Worm (Caenorhabditis elegans) whole organism, early embryonic: ENCODE results near the gene frpr-14.

ENCODE experiments used
- B0310.2 ChIP-seq: sonication (generic microtip); optimal IDR thresholded peaks from 2 replicates; lab custom pipeline; 2016; ENCODE audit warnings: mild to moderate bottlenecking, missing genetic modification characterization, missing compliant biosample characterization
- F13C5.2 ChIP-seq: sonication (generic microtip); optimal IDR thresholded peaks from 2 replicates; lab custom pipeline; 2017; ENCODE audit warnings: mild to moderate bottlenecking, missing genetic modification characterization, inconsistent platforms, missing compliant biosample characterization
- aly-1 ChIP-seq: sonication (generic microtip); optimal IDR thresholded peaks from 2 replicates; lab custom pipeline; 2016; ENCODE audit warnings: missing genetic modification characterization, missing compliant biosample characterization
- ama-1 ChIP-seq: fragments of 150-350 bp; optimal IDR thresholded peaks from 2 replicates; lab custom pipeline; 2014
- ceh-13 ChIP-seq: fragments of 200-800 bp; sonication (Bioruptor generic); optimal IDR thresholded peaks from 2 replicates; lab custom pipeline; 2018; ENCODE audit warnings: mild to moderate bottlenecking, missing genetic modification characterization, missing compliant biosample characterization
- ceh-36 ChIP-seq: sonication (generic microtip); optimal IDR thresholded peaks from 2 replicates; lab custom pipeline; 2016; ENCODE audit warnings: missing genetic modification characterization, inconsistent platforms, missing compliant biosample characterization
- ets-7 ChIP-seq: sonication (generic microtip); optimal IDR thresholded peaks from 2 replicates; lab custom pipeline; 2016; ENCODE audit warnings: missing genotype, missing genetic modification characterization, missing compliant biosample characterization
- flt-1 ChIP-seq: fragments of 200-800 bp; sonication (Bioruptor generic); IDR thresholded peaks from 2 replicates; pipeline ENCODE4 v1.3.6; 2022; ENCODE audit warnings: missing genetic modification characterization, missing compliant biosample characterization
- hmbx-1 ChIP-seq: sonication (generic microtip); optimal IDR thresholded peaks from 2 replicates; lab custom pipeline; 2016; ENCODE audit warnings: mild to moderate bottlenecking, missing genetic modification characterization, missing compliant biosample characterization
- hmg-4 ChIP-seq: fragments of 200-800 bp; sonication (Bioruptor generic); optimal IDR thresholded peaks from 2 replicates; lab custom pipeline; 2018; ENCODE audit warnings: mild to moderate bottlenecking, missing genetic modification characterization, missing compliant biosample characterization
- hnd-1 ChIP-seq: sonication (generic microtip); optimal IDR thresholded peaks from 2 replicates; lab custom pipeline; 2016; ENCODE audit warnings: missing genetic modification characterization, missing compliant biosample characterization
- pes-1 ChIP-seq: fragments of 200-800 bp; sonication (Bioruptor generic); IDR thresholded peaks from 2 replicates; pipeline ENCODE4 v1.3.6; 2022; ENCODE audit warnings: missing genetic modification reagents, missing genetic modification characterization, missing compliant biosample characterization
- scrt-1 ChIP-seq: fragments of 200-800 bp; sonication (Bioruptor generic); IDR thresholded peaks from 2 replicates; pipeline ENCODE4 v1.3.6; 2022; ENCODE audit warnings: missing genetic modification characterization, missing compliant biosample characterization
- sea-1 ChIP-seq: fragments of 200-800 bp; sonication (Bioruptor generic); conservative IDR thresholded peaks from 2 replicates; pipeline ENCODE4 v1.3.6; 2022; ENCODE audit warnings: missing genetic modification characterization, missing compliant biosample characterization
- tbx-11 ChIP-seq: fragments of 200-800 bp; sonication (Bioruptor generic); IDR thresholded peaks from 2 replicates; pipeline ENCODE4 v1.3.6; 2022; ENCODE audit warnings: missing genetic modification characterization, missing compliant biosample characterization
- tbx-37 ChIP-seq: fragments of 200-800 bp; sonication (Bioruptor generic); conservative IDR thresholded peaks from 2 replicates; pipeline ENCODE4 v1.3.6; 2022; ENCODE audit warnings: missing genetic modification reagents, missing genetic modification characterization, missing compliant biosample characterization
- tra-4 ChIP-seq: sonication (generic microtip); optimal IDR thresholded peaks from 2 replicates; lab custom pipeline; 2017; ENCODE audit warnings: missing genetic modification characterization, missing compliant biosample characterization

frpr-14 gene

DNA sequence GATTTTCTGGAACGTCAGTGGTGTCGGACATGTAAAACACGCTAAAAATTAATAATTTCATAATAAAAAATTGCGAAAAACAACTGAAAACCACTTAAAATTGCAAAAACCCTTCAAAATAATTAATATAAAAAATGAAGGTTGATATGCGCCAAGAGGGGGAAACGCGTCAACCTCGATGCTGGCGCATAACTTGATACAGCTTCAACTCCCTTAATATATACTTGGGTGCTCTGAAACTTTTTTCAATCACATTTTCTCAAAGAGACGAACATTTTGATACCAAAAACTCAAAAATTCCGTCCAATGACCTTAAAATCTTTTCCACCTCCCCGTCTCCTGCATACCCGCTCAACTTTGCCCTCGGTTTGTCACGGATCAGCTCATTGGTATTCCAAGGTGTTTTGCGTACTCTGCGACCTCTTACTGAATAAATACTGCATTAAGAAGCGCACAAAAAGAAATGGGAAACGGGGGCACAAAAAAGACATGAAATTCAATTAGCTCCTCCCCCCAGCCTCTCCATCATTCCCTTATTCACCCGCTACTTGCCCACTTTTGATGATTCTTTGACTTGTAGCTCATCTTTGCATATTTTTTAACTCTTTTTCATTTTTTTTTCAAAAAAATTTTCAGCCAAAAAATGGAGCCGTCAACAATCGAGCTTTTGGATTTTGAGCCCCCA, at the start of gene frpr-14, which contains the start of gene K07E8.7:
Gene frpr-14 (plus strand): TSS at position 635 of the 685 bp plus-strand sequence.
Gene K07E8.7 (minus strand): TSS at position 47 of the 685 bp plus-strand sequence.
- TF ChIP-seq F13C5.2 (peak; percentile 34), tbx-37 (GFP tag; lab: Robert Waterston, UW) (no peak)

DNA sequence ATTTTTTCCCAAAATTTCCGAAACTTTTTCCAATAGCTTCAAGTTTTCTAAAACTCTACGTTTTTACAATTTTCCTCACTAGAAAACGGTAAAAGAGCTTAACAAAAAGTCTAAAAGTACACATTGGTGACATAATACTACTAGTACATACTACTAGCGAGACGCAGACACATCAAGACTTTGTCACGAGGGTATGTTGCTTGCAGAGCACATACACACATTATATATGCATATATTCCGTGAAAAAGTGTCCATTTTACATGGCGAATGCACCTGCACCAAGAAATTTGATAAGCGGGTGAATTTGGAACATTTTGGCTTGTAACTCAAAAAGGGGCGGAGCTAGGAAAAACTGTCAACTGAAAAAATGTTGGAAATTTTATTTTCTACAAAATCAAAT, 49.5 kb upstream of the frpr-14 start:
- no peak for TF ChIP-seq hmbx-1 (tag; lab: Kevin White, UChicago)
- no peak for TF ChIP-seq tra-4 (tag; lab: Kevin White, UChicago)
- TF ChIP-seq aly-1 (tag; lab: Kevin White, UChicago), result no peak
- no peak for TF ChIP-seq flt-1 (GFP tag; lab: Robert Waterston, UW)
- TF ChIP-seq hmg-4, result no peak
- TF ChIP-seq pes-1 (GFP tag; lab: Robert Waterston, UW), result no peak
- no peak for TF ChIP-seq scrt-1 (GFP tag; lab: Robert Waterston, UW)
- TF ChIP-seq hnd-1 (tag; lab: Kevin White, UChicago), result no peak
- no peak for TF ChIP-seq tbx-11 (GFP tag; lab: Robert Waterston, UW)
- no peak for TF ChIP-seq F13C5.2
- no peak for TF ChIP-seq tbx-37 (GFP tag; lab: Robert Waterston, UW)
- TF ChIP-seq sea-1, result no peak

DNA sequence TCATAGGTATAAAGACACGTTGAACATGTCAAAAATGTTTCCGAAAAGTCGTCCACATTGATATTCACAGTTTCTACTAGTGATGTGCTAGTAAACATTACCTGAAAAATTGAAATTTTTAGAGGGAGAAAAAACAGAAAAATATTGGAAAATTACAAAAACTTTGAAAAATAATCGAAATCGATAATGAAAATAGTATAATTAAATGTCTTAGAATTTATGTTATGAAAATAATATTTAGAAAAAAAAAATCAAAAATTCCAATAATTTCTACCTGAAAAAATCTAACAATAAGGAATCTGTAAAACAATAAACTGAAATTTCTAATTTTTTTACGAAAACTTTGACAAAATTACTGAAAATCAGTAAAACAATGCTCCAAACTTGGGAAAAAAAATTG, 48.7 kb upstream of the frpr-14 start, which contains the start of gene nhl-3:
Gene nhl-3 (minus strand): TSS at position 101 of the 400 bp plus-strand sequence.
- TF ChIP-seq F13C5.2 (no peak), tbx-37 (GFP tag; lab: Robert Waterston, UW) (no peak), tbx-11 (GFP tag; lab: Robert Waterston, UW) (no peak), B0310.2 (tag; lab: Kevin White, UChicago) (no peak), ceh-13 (GFP tag; lab: Kevin White, UChicago) (no peak), pes-1 (GFP tag; lab: Robert Waterston, UW) (no peak), sea-1 (no peak), ceh-36 (tag; lab: Kevin White, UChicago) (no peak), hmbx-1 (tag; lab: Kevin White, UChicago) (no peak), scrt-1 (GFP tag; lab: Robert Waterston, UW) (no peak), ets-7 (tag; lab: Kevin White, UChicago) (no peak), tra-4 (tag; lab: Kevin White, UChicago) (no peak), hnd-1 (tag; lab: Kevin White, UChicago) (no peak), aly-1 (tag; lab: Kevin White, UChicago) (no peak), ama-1 (lab: Kevin White, UChicago) (no peak), hmg-4 (no peak), flt-1 (GFP tag; lab: Robert Waterston, UW) (no peak)

DNA sequence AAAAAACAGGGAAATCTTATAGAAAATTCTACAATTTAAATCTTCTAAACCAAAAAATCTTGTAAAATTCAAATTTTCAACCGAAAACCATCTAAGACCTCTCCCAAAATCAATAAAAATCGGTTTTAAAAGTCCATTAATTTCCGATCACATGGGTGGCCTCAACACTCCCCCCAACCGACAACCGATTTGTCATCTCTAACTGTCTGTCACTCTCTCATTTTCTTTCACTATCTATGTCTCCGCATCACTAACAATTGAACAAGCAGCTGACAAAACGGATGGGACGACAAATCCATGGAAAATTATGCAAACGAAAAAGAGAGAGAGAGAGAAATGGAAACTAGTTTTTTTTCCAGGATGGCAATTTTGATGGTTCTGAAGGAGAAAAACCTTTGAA, 47.8 kb upstream of the frpr-14 start:
- TF ChIP-seq aly-1 (tag; lab: Kevin White, UChicago) (no peak), pes-1 (GFP tag; lab: Robert Waterston, UW) (no peak), hmbx-1 (tag; lab: Kevin White, UChicago) (no peak), B0310.2 (tag; lab: Kevin White, UChicago) (no peak), tra-4 (tag; lab: Kevin White, UChicago) (no peak), ceh-36 (tag; lab: Kevin White, UChicago) (no peak), hnd-1 (tag; lab: Kevin White, UChicago) (no peak), scrt-1 (GFP tag; lab: Robert Waterston, UW) (no peak)

DNA sequence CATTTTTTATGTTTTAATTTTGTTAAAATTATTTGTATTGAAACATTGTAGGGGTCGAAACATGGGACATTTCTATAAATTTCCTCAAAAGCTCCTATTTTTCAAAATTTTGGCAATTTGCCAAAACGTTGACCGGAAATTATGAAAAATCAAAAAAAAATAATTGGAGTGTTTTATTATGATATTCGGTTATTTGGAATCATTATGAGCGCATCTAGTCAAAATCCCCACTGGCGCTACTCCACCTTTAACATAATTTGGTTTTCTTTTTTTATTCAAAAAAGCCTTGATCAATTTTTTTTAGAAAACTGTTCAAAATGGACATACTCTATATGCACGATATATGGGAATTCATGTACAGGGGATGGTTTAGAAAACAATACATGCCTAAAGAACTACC, 45.5 kb upstream of the frpr-14 start, which contains the start of gene W04H10.2:
Gene W04H10.2 (plus strand): TSS at position 301 of the 400 bp plus-strand sequence.
- TF ChIP-seq flt-1 (GFP tag; lab: Robert Waterston, UW) (no peak), hmg-4 (no peak), B0310.2 (tag; lab: Kevin White, UChicago) (no peak), ama-1 (lab: Kevin White, UChicago) (no peak)

DNA sequence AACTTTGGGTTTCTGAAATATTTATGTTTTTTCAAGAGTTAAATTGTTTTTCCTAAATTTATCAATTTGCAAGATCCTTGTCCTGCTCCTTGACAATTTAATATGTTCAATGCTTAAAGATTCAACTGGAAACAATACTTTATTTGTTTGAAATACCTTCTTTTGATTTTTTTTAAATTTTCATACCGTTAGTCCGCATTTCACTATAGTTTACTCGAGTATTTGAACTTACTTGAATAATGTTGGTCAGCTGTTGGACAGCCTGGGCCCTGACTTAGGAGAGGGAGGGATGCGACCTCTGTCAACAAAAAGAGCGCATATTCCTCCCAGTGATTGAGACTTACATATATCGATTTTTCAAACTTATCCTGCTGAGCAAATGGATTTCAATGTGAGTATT, 44.7 kb upstream of the frpr-14 start, which contains the start of gene W04H10.5:
Gene W04H10.5 (plus strand): TSS at position 301 of the 400 bp plus-strand sequence.
- TF ChIP-seq tra-4 (tag; lab: Kevin White, UChicago) (no peak), scrt-1 (GFP tag; lab: Robert Waterston, UW) (no peak), hnd-1 (tag; lab: Kevin White, UChicago) (no peak), flt-1 (GFP tag; lab: Robert Waterston, UW) (no peak), ama-1 (lab: Kevin White, UChicago) (no peak), tbx-11 (GFP tag; lab: Robert Waterston, UW) (no peak), B0310.2 (tag; lab: Kevin White, UChicago) (no peak), ceh-13 (GFP tag; lab: Kevin White, UChicago) (no peak), hmbx-1 (tag; lab: Kevin White, UChicago) (no peak), F13C5.2 (no peak), ceh-36 (tag; lab: Kevin White, UChicago) (no peak), tbx-37 (GFP tag; lab: Robert Waterston, UW) (no peak), sea-1 (no peak), aly-1 (tag; lab: Kevin White, UChicago) (no peak), ets-7 (tag; lab: Kevin White, UChicago) (no peak)

DNA sequence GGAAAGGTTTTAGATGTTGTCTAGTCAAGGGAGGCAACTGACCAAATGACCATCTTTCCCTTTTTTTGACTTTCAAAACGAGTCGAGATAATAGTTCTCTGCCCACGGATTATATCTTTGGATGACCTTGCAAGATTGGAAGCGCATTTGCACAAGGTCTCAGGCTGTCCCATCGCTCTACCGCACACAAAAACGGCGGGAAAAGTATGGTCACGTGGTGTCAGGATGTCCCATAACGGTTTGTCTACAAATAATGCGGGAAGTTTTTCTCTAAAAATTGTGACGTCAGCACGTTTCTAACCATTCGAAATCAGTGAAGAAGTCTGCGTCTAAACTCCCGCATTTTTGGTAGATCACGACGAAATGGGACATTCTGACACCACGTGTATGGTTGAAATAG, 42.4 kb upstream of the frpr-14 start, which contains the start of gene W04H10.6:
Gene W04H10.6 (minus strand): TSS at position 101 of the 400 bp plus-strand sequence.
- no peak for TF ChIP-seq ceh-36 (tag; lab: Kevin White, UChicago)
- TF ChIP-seq ceh-13 (GFP tag; lab: Kevin White, UChicago), result no peak
- no peak for TF ChIP-seq scrt-1 (GFP tag; lab: Robert Waterston, UW)
- no peak for TF ChIP-seq flt-1 (GFP tag; lab: Robert Waterston, UW)
- TF ChIP-seq hmg-4, result peak; percentile 1
- TF ChIP-seq hnd-1 (tag; lab: Kevin White, UChicago), result no peak
